Worm (Caenorhabditis elegans) whole organism, L3 larva: ENCODE results near the gene F15H10.8.
A peak's percentile ranks its signal among the peaks of the same experiment; 100 is the strongest.

Experiments
- aly-2 ChIP-seq: fragments of 150-350 bp; optimal IDR thresholded peaks from 2 replicates; lab custom pipeline; 2014; ENCODE audit warnings: missing biosample characterization, missing genetic modification characterization
- ama-1 ChIP-seq: fragments of 150-350 bp; optimal IDR thresholded peaks from 2 replicates; lab custom pipeline; 2018
- egl-27 ChIP-seq: sonication (generic microtip); optimal IDR thresholded peaks from 4 replicates; lab custom pipeline; 2017; ENCODE audit warnings: missing biosample characterization, missing genetic modification reagents, missing genetic modification characterization
- elt-3 ChIP-seq, 3 experiments: fragments of 150-350 bp in 1 of 3; sonication (generic microtip) in 2 of 3; optimal IDR thresholded peaks; 2 replicates in 2 of 3; 4 replicates in 1 of 3; lab custom pipeline; 2014 to 2017; ENCODE audit warnings: missing biosample characterization in 3 of 3, missing genetic modification characterization in 3 of 3
- fkh-10 ChIP-seq: sonication (generic microtip); optimal IDR thresholded peaks from 2 replicates; lab custom pipeline; 2017; ENCODE audit warnings: missing biosample characterization, missing genetic modification reagents, missing genetic modification characterization
- hmg-11 ChIP-seq: sonication (generic microtip); optimal IDR thresholded peaks from 2 replicates; lab custom pipeline; 2016; ENCODE audit warnings: missing genetic modification characterization, missing compliant biosample characterization
- jun-1 ChIP-seq: fragments of 150-350 bp; optimal IDR thresholded peaks from 2 replicates; lab custom pipeline; 2014; ENCODE audit warnings: missing biosample characterization, missing genetic modification reagents, missing genetic modification characterization
- lin-15B ChIP-seq: fragments of 150-350 bp; optimal IDR thresholded peaks from 2 replicates; lab custom pipeline; 2014; ENCODE audit warnings: missing biosample characterization, missing genetic modification characterization
- mdl-1 ChIP-seq: fragments of 150-350 bp; optimal IDR thresholded peaks from 2 replicates; lab custom pipeline; 2014; ENCODE audit warnings: missing biosample characterization, missing genetic modification characterization
- nhr-12 ChIP-seq: fragments of 150-350 bp; optimal IDR thresholded peaks from 2 replicates; lab custom pipeline; 2014; ENCODE audit warnings: missing biosample characterization, missing genetic modification characterization
- nhr-67 ChIP-seq: fragments of 150-350 bp; optimal IDR thresholded peaks from 2 replicates; lab custom pipeline; 2014; ENCODE audit warnings: missing biosample characterization, missing genetic modification characterization
- nhr-77 ChIP-seq: fragments of 150-350 bp; optimal IDR thresholded peaks from 2 replicates; lab custom pipeline; 2014; ENCODE audit warnings: missing biosample characterization, missing genetic modification characterization
- pha-4 ChIP-seq: fragments of 150-350 bp; optimal IDR thresholded peaks from 2 replicates; lab custom pipeline; 2014; ENCODE audit warnings: missing biosample characterization, missing genetic modification reagents, missing genetic modification characterization
- snpc-4 ChIP-seq: fragments of 150-350 bp; optimal IDR thresholded peaks from 2 replicates; lab custom pipeline; 2014; ENCODE audit warnings: missing biosample characterization, missing genetic modification characterization

- no peak for TF ChIP-seq egl-27 (tag; lab: Kevin White, UChicago)
- TF ChIP-seq aly-2 (tag; lab: Kevin White, UChicago) = no peak
- no peak for TF ChIP-seq mdl-1 (tag; lab: Kevin White, UChicago)
- no peak for TF ChIP-seq fkh-10 (GFP tag; lab: Kevin White, UChicago)
- TF ChIP-seq nhr-67 = no peak
- no peak for TF ChIP-seq nhr-77 (tag; lab: Kevin White, UChicago)
- TF ChIP-seq hmg-11 (tag; lab: Kevin White, UChicago) = no peak
- no peak for TF ChIP-seq nhr-12 (tag; lab: Kevin White, UChicago)
- TF ChIP-seq jun-1 (tag; lab: Kevin White, UChicago) = peak; percentile 54
- peak; percentile 53 for TF ChIP-seq pha-4 (tag; lab: Kevin White, UChicago)
- no peak for TF ChIP-seq elt-3 (tag; optimal IDR thresholded peaks at IDR 0.05; lab: Kevin White, UChicago)
- TF ChIP-seq lin-15B (tag; lab: Kevin White, UChicago) = no peak
- TF ChIP-seq ama-1 = no peak
- TF ChIP-seq snpc-4 (tag; lab: Kevin White, UChicago) = no peak
Observed at ce11 chrV:10432607-10433006, 29.9 kb upstream of the F15H10.8 start.
